Worm (Caenorhabditis elegans): ENCODE measurements around the gene tag-340.

Gene tag-340

DNA sequence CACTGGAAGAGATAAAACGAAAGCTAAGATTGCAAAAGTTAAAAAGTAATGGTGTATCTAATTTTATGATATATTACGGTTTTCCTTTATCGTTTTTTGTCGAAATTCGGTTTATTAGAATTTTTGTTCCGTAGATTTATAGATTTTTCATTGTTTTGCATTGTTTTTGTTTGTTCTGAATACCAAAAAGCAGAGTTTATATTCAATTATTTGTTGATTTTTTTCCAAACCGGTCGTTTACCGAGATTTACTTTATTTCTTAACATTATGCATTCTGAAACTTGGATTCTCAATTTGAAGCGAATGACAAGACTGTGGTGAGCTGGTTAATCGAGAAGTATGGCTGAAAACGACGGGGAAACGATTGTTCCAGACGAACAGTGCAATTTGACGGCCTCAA, 36.7 kb downstream of the tag-340 start, which contains the start of gene fsn-1:
Gene fsn-1 (plus strand): TSS at position 301 of the 400 bp plus-strand sequence.
- TF ChIP-seq F26F4.8 (GFP tag; conservative IDR thresholded peaks at IDR 0.05) (no peak), aha-1 (tag) (peak; percentile 72)

DNA sequence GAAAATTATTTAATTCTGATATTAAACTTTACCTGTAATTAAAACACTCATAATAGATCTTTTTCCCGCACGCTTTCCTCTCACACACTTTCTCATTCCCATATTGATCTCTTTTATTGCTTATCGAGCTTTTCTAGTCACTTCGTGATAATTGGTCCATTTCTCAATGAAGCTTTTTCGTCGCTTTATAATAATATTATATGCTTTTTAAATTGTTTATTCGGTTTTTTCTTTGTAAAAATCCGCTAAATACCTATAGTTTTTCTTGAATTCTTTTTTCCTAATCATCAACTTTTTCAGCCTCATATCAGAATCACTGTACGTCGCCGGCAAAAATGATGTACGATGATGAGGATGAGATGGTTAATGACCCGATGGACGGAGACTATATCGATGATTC, 39.0 kb downstream of the tag-340 start, which contains the start of gene rpb-2:
Gene rpb-2 (plus strand): TSS at position 301 of the 400 bp plus-strand sequence.
- TF ChIP-seq daf-12 (tag; optimal IDR thresholded peaks at IDR 0.05) (no peak), ceh-28 (tag; optimal IDR thresholded peaks at IDR 0.05) (no peak), nhr-111 (GFP tag; optimal IDR thresholded peaks at IDR 0.05) (no peak), aha-1 (tag) (no peak), pha-4 (GFP tag; IDR thresholded peaks at IDR 0.05) (no peak), pha-4 (tag; optimal IDR thresholded peaks at IDR 0.05) (no peak), mxl-2 (GFP tag; conservative IDR thresholded peaks at IDR 0.05) (no peak), ZK337.2 (GFP tag; IDR thresholded peaks at IDR 0.05) (no peak), daf-19 (GFP tag; conservative IDR thresholded peaks at IDR 0.05) (no peak), ceh-62 (tag; optimal IDR thresholded peaks at IDR 0.05) (no peak), tra-1 (GFP tag; IDR thresholded peaks at IDR 0.05) (no peak), spr-1 (tag; optimal IDR thresholded peaks at IDR 0.05) (no peak), ceh-32 (tag; optimal IDR thresholded peaks at IDR 0.05; ENCODE audit: poor library complexity) (no peak), unc-62 (GFP tag; optimal IDR thresholded peaks at IDR 0.05 in 1 of 2) (no peak), unc-62 (tag; optimal IDR thresholded peaks at IDR 0.05) (no peak), nhr-102 (tag; optimal IDR thresholded peaks at IDR 0.05) (no peak), lsy-2 (tag; optimal IDR thresholded peaks at IDR 0.05) (no peak), attf-4 (tag; optimal IDR thresholded peaks at IDR 0.05) (no peak), T20F7.1 (GFP tag; optimal IDR thresholded peaks at IDR 0.05) (no peak)

- TF ChIP-seq daf-16 (GFP tag; optimal IDR thresholded peaks at IDR 0.05) (no peak), daf-16 (tag; optimal IDR thresholded peaks at IDR 0.05) (no peak), Y48G9A.11 (GFP tag; IDR thresholded peaks at IDR 0.05) (no peak), lin-13 (GFP tag; optimal IDR thresholded peaks at IDR 0.05) (no peak), egl-27 (tag; optimal IDR thresholded peaks at IDR 0.05) (no peak), cey-2 (tag; optimal IDR thresholded peaks at IDR 0.05; ENCODE audit: borderline replicate concordance, insufficient read depth) (no peak)
These were observed 43.9 kb downstream of the tag-340 start, which contains the start of gene ntl-9 for ce11 chrIII:4944213-4944612. ntl-9 (plus strand) TSS chrIII:4944513.

- 0 out of 2 replicates have a peak, but pooled peaks have one; percentile 30 for TF ChIP-seq ctbp-1 (GFP tag; IDR thresholded peaks at IDR 0.05)
- TF ChIP-seq madf-9 (GFP tag; conservative IDR thresholded peaks at IDR 0.05), result peak; percentile 78
- TF ChIP-seq lin-15B (tag; optimal IDR thresholded peaks at IDR 0.05), result no peak
- TF ChIP-seq dmd-9 (GFP tag; IDR thresholded peaks at IDR 0.05), result no peak
- TF ChIP-seq cey-2 (tag; optimal IDR thresholded peaks at IDR 0.05; ENCODE audit: borderline replicate concordance, insufficient read depth), result no peak
- TF ChIP-seq nhr-48 (tag; optimal IDR thresholded peaks at IDR 0.05), result no peak
- no peak for TF ChIP-seq lsy-2 (tag; optimal IDR thresholded peaks at IDR 0.05)
- peak; percentile 36 for TF ChIP-seq hlh-11 (tag; optimal IDR thresholded peaks at IDR 0.05)
- TF ChIP-seq gei-8 (GFP tag; optimal IDR thresholded peaks at IDR 0.05), result peak; percentile 11
- no peak for TF ChIP-seq unc-39 (tag; optimal IDR thresholded peaks at IDR 0.05)
- peak; percentile 82 for TF ChIP-seq hlh-30 (tag; optimal IDR thresholded peaks at IDR 0.05; ENCODE audit: insufficient read depth)
- no peak for TF ChIP-seq ceh-44 (GFP tag; IDR thresholded peaks at IDR 0.05)
- TF ChIP-seq ZK337.2 (GFP tag; IDR thresholded peaks at IDR 0.05), result no peak
- TF ChIP-seq mep-1 (tag; optimal IDR thresholded peaks at IDR 0.05), result peak; percentile 27
- TF ChIP-seq lin-1 (GFP tag; IDR thresholded peaks at IDR 0.05), result no peak
- TF ChIP-seq spr-1 (tag; optimal IDR thresholded peaks at IDR 0.05), result no peak
- peak; percentile 82 for TF ChIP-seq set-16 (GFP tag; IDR thresholded peaks at IDR 0.05)
- no peak for TF ChIP-seq mxl-3 (GFP tag; optimal IDR thresholded peaks at IDR 0.05)
- TF ChIP-seq hmg-1.1 (GFP tag; IDR thresholded peaks at IDR 0.05), result peak; percentile 38; the same call in 1 of the 2 replicates
- peak; percentile 42; the same call in 1 of the 2 replicates for TF ChIP-seq egl-43 (GFP tag; IDR thresholded peaks at IDR 0.05)
- 0 out of 2 replicates have a peak, but pooled peaks have one; percentile 10 for TF ChIP-seq Y48G9A.11 (GFP tag; IDR thresholded peaks at IDR 0.05)
- peak; percentile 23 for TF ChIP-seq rbr-2 (tag; optimal IDR thresholded peaks at IDR 0.05)
- TF ChIP-seq nhr-11 (tag; optimal IDR thresholded peaks at IDR 0.05), result no peak
- peak; percentile 98 for TF ChIP-seq aha-1 (tag)
- TF ChIP-seq mes-2 (tag; optimal IDR thresholded peaks at IDR 0.05; ENCODE audit: poor library complexity, severe bottlenecking), result peak; percentile 37
- 0 out of 2 replicates have a peak, but pooled peaks have one; percentile 27 for TF ChIP-seq nhr-42 (GFP tag; IDR thresholded peaks at IDR 0.05)
These were observed 47.0 kb downstream of the tag-340 start for ce11 chrIII:4947352-4947751.
